Fruit fly (Drosophila melanogaster) whole organism, pupa: ENCODE results near the gene Galphai.

ENCODE experiments used
- CG10348 ChIP-seq: fragments of 200-800 bp; sonication (Bioruptor generic); IDR thresholded peaks from 2 replicates; pipeline ENCODE4 v1.3.6; 2022; ENCODE audit warnings: missing biosample characterization, missing genetic modification characterization
- CG12605 ChIP-seq: fragments of 200-800 bp; sonication (Bioruptor generic); IDR thresholded peaks from 2 replicates; pipeline ENCODE4 v1.3.6; 2022; ENCODE audit warnings: missing biosample characterization, missing genetic modification characterization
- CG13204 ChIP-seq: fragments of 200-800 bp; sonication (Bioruptor generic); optimal IDR thresholded peaks from 2 replicates; lab custom pipeline; 2018; ENCODE audit warnings: missing biosample characterization, mild to moderate bottlenecking, missing genetic modification characterization, moderate library complexity
- CG14655 ChIP-seq: fragments of 200-800 bp; sonication (Bioruptor generic); optimal IDR thresholded peaks from 3 replicates; lab custom pipeline; 2017; ENCODE audit warnings: mild to moderate bottlenecking, missing biosample characterization, missing genetic modification reagents, missing genetic modification characterization
- CG15710 ChIP-seq: fragments of 200-800 bp; sonication (Bioruptor generic); optimal IDR thresholded peaks from 2 replicates; lab custom pipeline; 2018; ENCODE audit warnings: missing biosample characterization, mild to moderate bottlenecking, missing genetic modification characterization, moderate library complexity
- CG17806 ChIP-seq: fragments of 200-800 bp; sonication (Bioruptor generic); optimal IDR thresholded peaks from 2 replicates; lab custom pipeline; 2018; ENCODE audit warnings: missing biosample characterization, mild to moderate bottlenecking, missing genetic modification characterization, moderate library complexity
- CG32121 ChIP-seq: fragments of 200-800 bp; sonication (Bioruptor generic); IDR thresholded peaks from 2 replicates; pipeline ENCODE4 v1.3.6; 2022; ENCODE audit warnings: missing biosample characterization, missing genetic modification characterization
- CG34367 ChIP-seq: fragments of 200-800 bp; sonication (Bioruptor generic); optimal IDR thresholded peaks from 2 replicates; lab custom pipeline; 2018; ENCODE audit warnings: missing biosample characterization, mild to moderate bottlenecking, missing genetic modification characterization
- CG4496 ChIP-seq: fragments of 200-800 bp; sonication (Bioruptor generic); IDR thresholded peaks from 3 replicates; pipeline ENCODE4 v1.3.6; 2022; ENCODE audit warnings: missing biosample characterization, missing genetic modification characterization
- CG8159 ChIP-seq: fragments of 200-800 bp; sonication (Bioruptor generic); optimal IDR thresholded peaks from 3 replicates; lab custom pipeline; 2018; ENCODE audit warnings: missing biosample characterization, mild to moderate bottlenecking, missing genetic modification characterization, moderate library complexity
- CG8301 ChIP-seq: fragments of 200-800 bp; sonication (Bioruptor generic); optimal IDR thresholded peaks from 2 replicates; lab custom pipeline; 2018; ENCODE audit warnings: missing biosample characterization, mild to moderate bottlenecking, missing genetic modification characterization
- CG9948 ChIP-seq: fragments of 200-800 bp; sonication (Bioruptor generic); optimal IDR thresholded peaks from 2 replicates; lab custom pipeline; 2018; ENCODE audit warnings: missing biosample characterization, mild to moderate bottlenecking, missing genetic modification characterization, moderate library complexity
- D1 ChIP-seq: fragments of 200-800 bp; sonication (Bioruptor generic); optimal IDR thresholded peaks from 2 replicates; lab custom pipeline; 2018; ENCODE audit warnings: missing biosample characterization, mild to moderate bottlenecking, missing genetic modification characterization, moderate library complexity
- EcR ChIP-seq: fragments of 200-800 bp; sonication (Bioruptor generic); optimal IDR thresholded peaks from 3 replicates; lab custom pipeline; 2019; ENCODE audit warnings: missing biosample characterization, missing genetic modification characterization, mild to moderate bottlenecking, moderate library complexity, missing genetic modification reagents
- Ets98B ChIP-seq: fragments of 200-800 bp; sonication (Bioruptor generic); IDR thresholded peaks from 2 replicates; pipeline ENCODE4 v1.3.6; 2022; ENCODE audit warnings: missing biosample characterization, missing genetic modification characterization
- Pif1A ChIP-seq: fragments of 200-800 bp; sonication (Bioruptor generic); optimal IDR thresholded peaks from 3 replicates; lab custom pipeline; 2016; ENCODE audit warnings: missing biosample characterization, missing genetic modification characterization
- Pif1B ChIP-seq: fragments of 200-800 bp; sonication (Bioruptor generic); optimal IDR thresholded peaks from 3 replicates; lab custom pipeline; 2016; ENCODE audit warnings: missing biosample characterization, missing genetic modification characterization
- Snoo ChIP-seq: fragments of 200-800 bp; sonication (Bioruptor generic); optimal IDR thresholded peaks from 3 replicates; lab custom pipeline; 2017; ENCODE audit warnings: missing biosample characterization, mild to moderate bottlenecking, missing genetic modification characterization, inconsistent platforms
- fd96Ca ChIP-seq: fragments of 200-800 bp; sonication (Bioruptor generic); IDR thresholded peaks from 3 replicates; pipeline ENCODE4 v1.3.6; 2022; ENCODE audit warnings: missing biosample characterization, missing genetic modification characterization
- gl ChIP-seq: fragments of 200-800 bp; sonication (Bioruptor generic); optimal IDR thresholded peaks from 2 replicates; lab custom pipeline; 2018; ENCODE audit warnings: missing biosample characterization, mild to moderate bottlenecking, missing genetic modification characterization
- rn ChIP-seq: fragments of 200-800 bp; sonication (Bioruptor generic); IDR thresholded peaks from 2 replicates; pipeline ENCODE4 v1.3.6; 2022; ENCODE audit warnings: missing biosample characterization, missing genetic modification characterization

Galphai gene

dm6 chr3L:6978030-6978683, 1.7 kb downstream of the Galphai start:
- TF ChIP-seq CG8159 (tag; lab: Kevin White, UChicago) (peak; percentile 40), CG4496 (GFP tag; lab: Robert Waterston, UW) (peak; percentile 49; the same call in 2 of the 3 replicates), rn (GFP tag; lab: Robert Waterston, UW) (peak; percentile 48; the same call in 1 of the 2 replicates), Pif1A (GFP tag; lab: Kevin White, UChicago) (peak; percentile 36), CG32121 (GFP tag; lab: Robert Waterston, UW) (peak; percentile 75), EcR (no peak), D1 (tag; lab: Kevin White, UChicago) (no peak), CG13204 (GFP tag; lab: Kevin White, UChicago) (no peak), CG15710 (tag; lab: Kevin White, UChicago) (peak; percentile 8), Ets98B (GFP tag; lab: Robert Waterston, UW) (no peak), CG14655 (GFP tag; lab: Kevin White, UChicago) (peak; percentile 50), CG12605 (GFP tag; lab: Robert Waterston, UW) (0 out of 2 replicates have a peak, but pooled peaks have one; percentile 12), fd96Ca (GFP tag; lab: Robert Waterston, UW) (0 out of 3 replicates have a peak, but pooled peaks have one; percentile 16), CG17806 (no peak), CG9948 (tag; lab: Kevin White, UChicago) (no peak), CG8301 (peak; percentile 54)

- TF ChIP-seq CG14655 (GFP tag; lab: Kevin White, UChicago) (peak; percentile 76), CG4496 (GFP tag; lab: Robert Waterston, UW) (peak; percentile 71), CG13204 (GFP tag; lab: Kevin White, UChicago) (no peak), CG17806 (peak; percentile 67), gl (tag; lab: Kevin White, UChicago) (peak; percentile 8), CG10348 (GFP tag; lab: Robert Waterston, UW) (no peak), CG9948 (tag; lab: Kevin White, UChicago) (peak; percentile 65), CG8301 (peak; percentile 59), fd96Ca (GFP tag; lab: Robert Waterston, UW) (peak; percentile 78), D1 (tag; lab: Kevin White, UChicago) (no peak), CG15710 (tag; lab: Kevin White, UChicago) (peak; percentile 64), Ets98B (GFP tag; lab: Robert Waterston, UW) (peak; percentile 69), CG12605 (GFP tag; lab: Robert Waterston, UW) (peak; percentile 76; the same call in 1 of the 2 replicates), Pif1A (GFP tag; lab: Kevin White, UChicago) (peak; percentile 41), CG32121 (GFP tag; lab: Robert Waterston, UW) (peak; percentile 83), Snoo (tag; lab: Kevin White, UChicago) (peak; percentile 75), CG34367 (tag; lab: Kevin White, UChicago) (peak; percentile 38), rn (GFP tag; lab: Robert Waterston, UW) (peak; percentile 72), CG8159 (tag; lab: Kevin White, UChicago) (peak; percentile 75), Pif1B (GFP tag; lab: Kevin White, UChicago) (peak; percentile 36), EcR (peak; percentile 25)
Measured at dm6 chr3L:6977391-6977790, 2.5 kb downstream of the Galphai start.

- TF ChIP-seq CG34367 (tag; lab: Kevin White, UChicago) (no peak), CG10348 (GFP tag; lab: Robert Waterston, UW) (no peak), fd96Ca (GFP tag; lab: Robert Waterston, UW) (no peak), CG15710 (tag; lab: Kevin White, UChicago) (no peak), Pif1A (GFP tag; lab: Kevin White, UChicago) (no peak), CG8159 (tag; lab: Kevin White, UChicago) (no peak), CG12605 (GFP tag; lab: Robert Waterston, UW) (no peak), gl (tag; lab: Kevin White, UChicago) (no peak), Snoo (tag; lab: Kevin White, UChicago) (no peak), Ets98B (GFP tag; lab: Robert Waterston, UW) (no peak), rn (GFP tag; lab: Robert Waterston, UW) (no peak), CG4496 (GFP tag; lab: Robert Waterston, UW) (no peak), CG32121 (GFP tag; lab: Robert Waterston, UW) (no peak), CG8301 (no peak), CG13204 (GFP tag; lab: Kevin White, UChicago) (no peak), Pif1B (GFP tag; lab: Kevin White, UChicago) (no peak), D1 (tag; lab: Kevin White, UChicago) (no peak)
Measured at dm6 chr3L:6976601-6977140, 3.2 kb downstream of the Galphai start.

dm6 chr3L:6975875-6976274, 4.0 kb downstream of the Galphai start:
- no peak for TF ChIP-seq CG34367 (tag; lab: Kevin White, UChicago)

- TF ChIP-seq rn (GFP tag; lab: Robert Waterston, UW) (no peak), CG34367 (tag; lab: Kevin White, UChicago) (no peak), EcR (no peak), Pif1B (GFP tag; lab: Kevin White, UChicago) (no peak)
Measured at dm6 chr3L:6972367-6972766, 7.5 kb downstream of the Galphai start, which contains the start of gene CG10063. Gene CG10063, minus strand, starts transcription at chr3L:6972467.
